Fruit fly (Drosophila melanogaster): ENCODE results near the gene Cht11.

The Cht11 gene

DNA sequence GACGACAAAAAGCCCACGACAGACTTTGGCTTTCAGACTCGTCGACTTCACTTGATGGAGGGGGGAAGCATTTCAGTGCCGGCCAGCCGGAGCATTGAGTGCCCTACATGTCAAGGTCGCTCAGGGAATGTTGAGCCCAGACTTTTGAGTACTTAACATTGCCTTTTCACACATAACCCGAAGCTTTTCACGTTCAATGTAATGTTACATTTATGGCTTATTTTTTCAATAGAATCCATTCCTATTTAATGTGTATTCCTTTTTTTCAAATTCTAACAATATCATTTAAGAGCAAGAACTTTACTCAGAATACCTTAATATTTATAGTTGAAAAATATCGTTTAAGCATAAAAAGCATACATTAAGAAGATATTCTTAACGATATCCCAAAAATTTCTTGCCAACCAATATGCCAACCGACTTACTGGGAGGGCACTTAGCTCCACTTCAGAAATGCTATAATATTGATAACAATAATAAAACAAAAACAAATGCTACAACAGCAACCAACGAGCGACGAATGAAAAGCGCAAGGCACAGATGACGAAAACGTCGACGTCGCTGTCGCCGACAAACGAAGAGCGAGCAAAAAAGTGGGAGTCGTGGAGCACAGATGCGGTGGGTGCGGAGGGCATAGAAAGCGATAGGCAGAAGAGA, 10.6 kb upstream of the Cht11 start (continued):
- TF ChIP-seq Sox100B (GFP tag; optimal IDR thresholded peaks at IDR 0.05) (peak; percentile 93), sna (GFP tag; IDR thresholded peaks at IDR 0.05; ENCODE audit: partially characterized antibody) (no peak), Hsf (GFP tag; optimal IDR thresholded peaks at IDR 0.05) (peak; percentile 45), Nf-YB (GFP tag; optimal IDR thresholded peaks at IDR 0.05) (no peak), HLH3B (GFP tag; IDR thresholded peaks at IDR 0.05) (peak; percentile 82), Dip2 (GFP tag; IDR thresholded peaks at IDR 0.05) (no peak), D19B (GFP tag; optimal IDR thresholded peaks at IDR 0.05) (peak; percentile 83), ewg (GFP tag; optimal IDR thresholded peaks at IDR 0.05) (peak; percentile 21), CG9817 (tag; optimal IDR thresholded peaks at IDR 0.05) (no peak), scrt (GFP tag; optimal IDR thresholded peaks at IDR 0.05) (peak; percentile 76), bigmax (GFP tag; optimal IDR thresholded peaks at IDR 0.05) (no peak), CG3407 (GFP tag; optimal IDR thresholded peaks at IDR 0.05) (no peak), Nf-YA (GFP tag; IDR thresholded peaks at IDR 0.05) (peak; percentile 49; the same call in 1 of the 2 replicates), PHDP (tag; optimal IDR thresholded peaks at IDR 0.05) (peak; percentile 30), exex (tag; optimal IDR thresholded peaks at IDR 0.05) (peak; percentile 20), Fer1 (GFP tag; optimal IDR thresholded peaks at IDR 0.05) (peak; percentile 82), CG30020 (tag; optimal IDR thresholded peaks at IDR 0.05) (peak; percentile 56), ken (GFP tag; IDR thresholded peaks at IDR 0.05) (no peak), H15 (GFP tag; IDR thresholded peaks at IDR 0.05) (peak; percentile 69; the same call in 2 of the 3 replicates), CG34422 (GFP tag; IDR thresholded peaks at IDR 0.05) (peak; percentile 81), CG14860 (GFP tag; IDR thresholded peaks at IDR 0.05; ENCODE audit: partially characterized antibody) (no peak), grn (GFP tag; optimal IDR thresholded peaks at IDR 0.05) (no peak), HLH4C (GFP tag; IDR thresholded peaks at IDR 0.05; ENCODE audit: partially characterized antibody) (no peak), CG1602 (GFP tag; optimal IDR thresholded peaks at IDR 0.05) (no peak), CG4707 (GFP tag; optimal IDR thresholded peaks at IDR 0.05) (no peak), pros (GFP tag; optimal IDR thresholded peaks at IDR 0.05) (no peak), Ada2b (GFP tag; IDR thresholded peaks at IDR 0.05) (peak; percentile 49), az2 (GFP tag; optimal IDR thresholded peaks at IDR 0.05) (peak; percentile 1), bowl (GFP tag; IDR thresholded peaks at IDR 0.05) (0 out of 2 replicates have a peak, but pooled peaks have one; percentile 35), CG12942 (GFP tag; optimal IDR thresholded peaks at IDR 0.05) (no peak), CG18619 (GFP tag; optimal IDR thresholded peaks at IDR 0.05) (peak; percentile 30), CG31365 (tag; optimal IDR thresholded peaks at IDR 0.05) (no peak), CG9609 (GFP tag; optimal IDR thresholded peaks at IDR 0.05) (no peak), CG7963 (GFP tag; IDR thresholded peaks at IDR 0.05; ENCODE audit: partially characterized antibody) (no peak), H2.0 (GFP tag; IDR thresholded peaks at IDR 0.05) (peak; percentile 10; the same call in 1 of the 2 replicates), CG12104 (GFP tag; optimal IDR thresholded peaks at IDR 0.05) (peak; percentile 86), wdn (GFP tag; IDR thresholded peaks at IDR 0.05) (no peak), CG4820 (GFP tag; optimal IDR thresholded peaks at IDR 0.05) (peak; percentile 78), Fer3 (tag; optimal IDR thresholded peaks at IDR 0.05) (peak; percentile 69), Blimp-1 (GFP tag; optimal IDR thresholded peaks at IDR 0.05) (peak; percentile 71), CG14441 (GFP tag; IDR thresholded peaks at IDR 0.05) (peak; percentile 70), dati (GFP tag; IDR thresholded peaks at IDR 0.05) (peak; percentile 19; the same call in 1 of the 2 replicates), ro (GFP tag; IDR thresholded peaks at IDR 0.05) (no peak), CG4404 (GFP tag; IDR thresholded peaks at IDR 0.05) (peak; percentile 62), Six4 (GFP tag; optimal IDR thresholded peaks at IDR 0.05) (peak; percentile 70), pho (GFP tag; optimal IDR thresholded peaks at IDR 0.05) (no peak), fd102C (GFP tag; optimal IDR thresholded peaks at IDR 0.05) (no peak), Kr (GFP tag; optimal IDR thresholded peaks at IDR 0.05) (no peak), CG3065 (GFP tag; optimal IDR thresholded peaks at IDR 0.05) (no peak), CrebB (tag; optimal IDR thresholded peaks at IDR 0.05) (no peak)
